Worm (Caenorhabditis elegans): ENCODE results near the gene zig-5.

ce11 chrIII:10903009-10903609, 50.2 kb downstream of the zig-5 start:
- TF ChIP-seq mls-2 (tag; optimal IDR thresholded peaks at IDR 0.05) (no peak), nhr-28 (tag; optimal IDR thresholded peaks at IDR 0.05) (no peak), nhr-76 (tag; optimal IDR thresholded peaks at IDR 0.05) (no peak), snpc-4 (tag; optimal IDR thresholded peaks at IDR 0.05) (no peak), ztf-11 (tag; optimal IDR thresholded peaks at IDR 0.05) (no peak), ceh-43 (GFP tag; optimal IDR thresholded peaks at IDR 0.05) (no peak), lin-13 (tag; optimal IDR thresholded peaks at IDR 0.05) (no peak), elt-3 (tag; optimal IDR thresholded peaks at IDR 0.05) (no peak), pha-4 (tag; optimal IDR thresholded peaks at IDR 0.05) (no peak), hlh-1 (tag; optimal IDR thresholded peaks at IDR 0.05) (no peak)

Data from whole organism, mixed stage, embryonic.